Worm (Caenorhabditis elegans): ENCODE data around the gene F56F10.1.

- TF ChIP-seq dve-1 (tag; optimal IDR thresholded peaks at IDR 0.05) (no peak), elt-2 (tag; optimal IDR thresholded peaks at IDR 0.05) (no peak), pat-9 (tag; optimal IDR thresholded peaks at IDR 0.05) (no peak), hlh-15 (tag; optimal IDR thresholded peaks at IDR 0.05) (no peak), nhr-11 (tag; optimal IDR thresholded peaks at IDR 0.05) (no peak)
Observed at ce11 chrX:828603-829002, 43.8 kb upstream of the F56F10.1 start, which contains the start of gene wdr-54.
